Fruit fly (Drosophila melanogaster) S2 (cell line): ENCODE results near the gene Cdc5.

Experiments used
- CG8478 ChIP-seq: fragments of >200 bp; optimal IDR thresholded peaks from 2 replicates; lab custom pipeline; 2018
- CTCF ChIP-seq, 2 experiments: fragments of >200 bp; optimal IDR thresholded peaks; 2 replicates each; lab custom pipeline; 2018

- TF ChIP-seq CTCF (optimal IDR thresholded peaks at IDR 0.05; lab: Kevin White, UChicago): no peak
- no peak for TF ChIP-seq CG8478
Measured at dm6 chr3L:409791-410190, 48.6 kb upstream of the Cdc5 start.
